Worm (Caenorhabditis elegans) whole organism, L1 larva: ENCODE results near the gene snb-1.

Experiments
- C04F5.9 ChIP-seq: sonication (generic microtip); optimal IDR thresholded peaks from 2 replicates; lab custom pipeline; 2016; ENCODE audit warnings: missing genetic modification characterization, missing compliant biosample characterization
- C16A3.4 ChIP-seq: fragments of 150-350 bp; optimal IDR thresholded peaks from 2 replicates; lab custom pipeline; 2014; ENCODE audit warnings: missing biosample characterization, missing genetic modification characterization
- aha-1 ChIP-seq: fragments of 150-350 bp; optimal IDR thresholded peaks from 2 replicates; lab custom pipeline; 2014; ENCODE audit warnings: missing biosample characterization, missing genetic modification characterization
- alr-1 ChIP-seq: fragments of 200-800 bp; sonication (Bioruptor generic); optimal IDR thresholded peaks from 2 replicates; lab custom pipeline; 2018; ENCODE audit warnings: borderline replicate concordance, mild to moderate bottlenecking, missing genetic modification characterization, missing compliant biosample characterization
- aly-2 ChIP-seq: fragments of 150-350 bp; optimal IDR thresholded peaks from 2 replicates; lab custom pipeline; 2014; ENCODE audit warnings: missing biosample characterization, missing genetic modification characterization
- ama-1 ChIP-seq: fragments of 150-350 bp; optimal IDR thresholded peaks from 2 replicates; lab custom pipeline; 2014
- blmp-1 ChIP-seq: fragments of 150-350 bp; optimal IDR thresholded peaks from 2 replicates; lab custom pipeline; 2014; ENCODE audit warnings: missing biosample characterization, missing genetic modification characterization
- ceh-63 ChIP-seq: fragments of 200-800 bp; sonication (Bioruptor generic); optimal IDR thresholded peaks from 2 replicates; lab custom pipeline; 2018; ENCODE audit warnings: mild to moderate bottlenecking, missing genetic modification characterization, missing compliant biosample characterization
- ceh-8 ChIP-seq: fragments of 200-800 bp; sonication (Bioruptor generic); optimal IDR thresholded peaks from 2 replicates; lab custom pipeline; 2018; ENCODE audit warnings: mild to moderate bottlenecking, missing genetic modification characterization, moderate library complexity, missing compliant biosample characterization
- ces-1 ChIP-seq: fragments of 150-350 bp; optimal IDR thresholded peaks from 2 replicates; lab custom pipeline; 2014; ENCODE audit warnings: missing biosample characterization, missing genetic modification reagents, missing genetic modification characterization
- dpl-1 ChIP-seq, 3 experiments: fragments of 150-350 bp in 2 of 3; sonication (generic microtip) in 1 of 3; optimal IDR thresholded peaks; 2 replicates each; lab custom pipeline; 2014 to 2017; ENCODE audit warnings: missing biosample characterization in 3 of 3, missing genetic modification characterization in 3 of 3, missing genetic modification reagents in 3 of 3
- efl-1 ChIP-seq, 4 experiments: fragments of 150-350 bp; optimal IDR thresholded peaks in 3 of 4; peaks in 1 of 4; 1 replicate in 1 of 4; 2 replicates in 3 of 4; lab custom pipeline; 2014; ENCODE audit warnings: missing biosample characterization in 2 of 4, missing genetic modification characterization in 2 of 4, missing genetic modification reagents in 2 of 4
- efl-3 ChIP-seq: fragments of 200-800 bp; sonication (Bioruptor generic); optimal IDR thresholded peaks from 2 replicates; lab custom pipeline; 2018; ENCODE audit warnings: mild to moderate bottlenecking, missing genetic modification characterization, missing compliant biosample characterization
- elt-2 ChIP-seq: sonication (generic microtip); optimal IDR thresholded peaks from 2 replicates; lab custom pipeline; 2016; ENCODE audit warnings: missing genetic modification characterization, mild to moderate bottlenecking, inconsistent platforms, missing compliant biosample characterization, missing genetic modification reagents
- ets-5 ChIP-seq: fragments of 200-800 bp; sonication (Bioruptor generic); IDR thresholded peaks from 2 replicates; pipeline ENCODE4 v1.3.6; 2022; ENCODE audit warnings: missing genetic modification characterization, missing compliant biosample characterization
- fkh-4 ChIP-seq: sonication (generic microtip); optimal IDR thresholded peaks from 2 replicates; lab custom pipeline; 2016; ENCODE audit warnings: missing compliant biosample characterization, missing genetic modification characterization, borderline replicate concordance
- fkh-8 ChIP-seq: sonication (generic microtip); optimal IDR thresholded peaks from 2 replicates; lab custom pipeline; 2016; ENCODE audit warnings: mild to moderate bottlenecking, missing genetic modification characterization, missing compliant biosample characterization
- hlh-17 ChIP-seq: fragments of 200-800 bp; sonication (Bioruptor generic); optimal IDR thresholded peaks from 2 replicates; lab custom pipeline; 2018; ENCODE audit warnings: missing genetic modification characterization, mild to moderate bottlenecking, missing compliant biosample characterization, moderate library complexity, borderline replicate concordance
- hlh-4 ChIP-seq: sonication (generic microtip); optimal IDR thresholded peaks from 2 replicates; lab custom pipeline; 2016; ENCODE audit warnings: mild to moderate bottlenecking, missing genetic modification characterization, missing compliant biosample characterization
- jun-1 ChIP-seq: fragments of 150-350 bp; optimal IDR thresholded peaks from 2 replicates; lab custom pipeline; 2014; ENCODE audit warnings: missing biosample characterization, missing genetic modification reagents, missing genetic modification characterization
- lin-14 ChIP-seq: fragments of 200-800 bp; sonication (Bioruptor generic); optimal IDR thresholded peaks from 2 replicates; lab custom pipeline; 2018; ENCODE audit warnings: mild to moderate bottlenecking, missing genetic modification characterization, moderate library complexity, missing compliant biosample characterization
- lin-35 ChIP-seq, 2 experiments: fragments of 150-350 bp; optimal IDR thresholded peaks; 2 replicates each; lab custom pipeline; 2014; ENCODE audit warnings: missing biosample characterization in 2 of 2, missing genetic modification characterization in 2 of 2, missing genetic modification reagents in 2 of 2
- lsy-2 ChIP-seq, 2 experiments: fragments of 150-350 bp; optimal IDR thresholded peaks; 2 replicates each; lab custom pipeline; 2014; ENCODE audit warnings: missing biosample characterization in 2 of 2, missing genetic modification characterization in 2 of 2
- mdl-1 ChIP-seq, 2 experiments: fragments of 150-350 bp; optimal IDR thresholded peaks; 2 replicates each; lab custom pipeline; 2014 to 2017; ENCODE audit warnings: missing biosample characterization in 2 of 2, missing genetic modification characterization in 2 of 2, inconsistent platforms in 1 of 2
- mef-2 ChIP-seq: fragments of 150-350 bp; optimal IDR thresholded peaks from 2 replicates; lab custom pipeline; 2014; ENCODE audit warnings: missing biosample characterization, missing genetic modification characterization
- mep-1 ChIP-seq: fragments of 150-350 bp; optimal IDR thresholded peaks from 2 replicates; lab custom pipeline; 2014; ENCODE audit warnings: missing biosample characterization, missing genetic modification characterization
- nhr-28 ChIP-seq: fragments of 150-350 bp; optimal IDR thresholded peaks from 2 replicates; lab custom pipeline; 2014; ENCODE audit warnings: missing biosample characterization, missing genetic modification characterization
- nhr-76 ChIP-seq: sonication (generic microtip); optimal IDR thresholded peaks from 2 replicates; lab custom pipeline; 2017; ENCODE audit warnings: missing biosample characterization, missing genetic modification characterization
- nhr-85 ChIP-seq: sonication (generic microtip); peaks from one replicate; lab custom pipeline; 2016; ENCODE audit warnings: missing genetic modification characterization, inconsistent platforms, missing compliant biosample characterization
- nhr-90 ChIP-seq: sonication (generic microtip); optimal IDR thresholded peaks from 2 replicates; lab custom pipeline; 2016; ENCODE audit warnings: mild to moderate bottlenecking, missing genetic modification characterization, missing compliant biosample characterization; ENCODE audit not compliant: poor library complexity
- pax-3 ChIP-seq: fragments of 200-800 bp; sonication (Bioruptor generic); optimal IDR thresholded peaks from 2 replicates; lab custom pipeline; 2018; ENCODE audit warnings: mild to moderate bottlenecking, missing genetic modification characterization, moderate library complexity, missing compliant biosample characterization
- pqm-1 ChIP-seq: sonication (generic microtip); optimal IDR thresholded peaks from 3 replicates; lab custom pipeline; 2017; ENCODE audit warnings: missing biosample characterization, missing genetic modification characterization
- rnt-1 ChIP-seq: sonication (generic microtip); optimal IDR thresholded peaks from 2 replicates; lab custom pipeline; 2016; ENCODE audit warnings: mild to moderate bottlenecking, missing genetic modification characterization, moderate library complexity, missing compliant biosample characterization
- skn-1 ChIP-seq: fragments of 150-350 bp; optimal IDR thresholded peaks from 2 replicates; lab custom pipeline; 2014; ENCODE audit warnings: missing biosample characterization, missing genetic modification characterization
- snu-23 ChIP-seq: sonication (generic microtip); optimal IDR thresholded peaks from 2 replicates; lab custom pipeline; 2016; ENCODE audit warnings: missing genetic modification characterization, missing compliant biosample characterization
- sox-4 ChIP-seq: sonication (generic microtip); optimal IDR thresholded peaks from 2 replicates; lab custom pipeline; 2016; ENCODE audit warnings: missing genetic modification characterization, missing compliant biosample characterization
- sptf-1 ChIP-seq: fragments of 150-350 bp; optimal IDR thresholded peaks from 2 replicates; lab custom pipeline; 2014; ENCODE audit warnings: missing biosample characterization, missing genetic modification characterization
- swsn-7 ChIP-seq: sonication (generic microtip); optimal IDR thresholded peaks from 2 replicates; lab custom pipeline; 2016; ENCODE audit warnings: missing genetic modification characterization, missing compliant biosample characterization
- unc-130 ChIP-seq: fragments of 150-350 bp; optimal IDR thresholded peaks from 2 replicates; lab custom pipeline; 2017; ENCODE audit warnings: missing biosample characterization, missing genetic modification characterization, inconsistent platforms
- zip-4 ChIP-seq: fragments of 200-800 bp; sonication (Bioruptor generic); optimal IDR thresholded peaks from 2 replicates; lab custom pipeline; 2018; ENCODE audit warnings: mild to moderate bottlenecking, missing genetic modification characterization, moderate library complexity, missing compliant biosample characterization
- ztf-11 ChIP-seq, 2 experiments: sonication (generic microtip); optimal IDR thresholded peaks; 2 replicates each; lab custom pipeline; 2016 to 2017; ENCODE audit warnings: missing genetic modification characterization in 2 of 2, missing biosample characterization in 1 of 2, missing compliant biosample characterization in 1 of 2
- ztf-4 ChIP-seq: fragments of 150-350 bp; optimal IDR thresholded peaks from 2 replicates; lab custom pipeline; 2014; ENCODE audit warnings: missing biosample characterization, missing genetic modification characterization

Gene snb-1

DNA sequence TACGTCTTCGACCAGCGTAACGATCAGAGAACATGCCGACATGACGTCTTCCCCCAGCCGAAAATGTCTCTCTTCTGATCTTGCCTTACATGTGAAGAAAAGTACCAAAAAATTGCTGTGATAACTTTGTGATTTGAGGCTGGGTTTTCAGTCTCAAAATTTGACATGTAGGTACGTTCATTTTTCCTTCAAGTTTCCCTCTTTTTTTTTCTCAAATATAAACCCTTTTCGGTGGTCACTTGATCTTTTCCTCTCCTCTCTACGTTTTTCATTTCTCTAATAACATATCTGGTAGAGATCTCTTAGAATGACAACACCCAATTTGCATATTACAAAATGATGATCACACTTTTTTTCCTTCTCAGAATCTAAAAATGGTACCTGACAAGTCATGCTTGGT lies 34.4 kb downstream of the snb-1 start, which contains the start of gene nhr-37:
nhr-37 (plus strand) TSS at position 301 of the 400 bp plus-strand sequence.
- TF ChIP-seq pax-3 (tag; lab: Kevin White, UChicago) (no peak), fkh-8 (tag; lab: Kevin White, UChicago) (peak; percentile 14)
- TF ChIP-seq, all 84 proteins: peak for 1

DNA sequence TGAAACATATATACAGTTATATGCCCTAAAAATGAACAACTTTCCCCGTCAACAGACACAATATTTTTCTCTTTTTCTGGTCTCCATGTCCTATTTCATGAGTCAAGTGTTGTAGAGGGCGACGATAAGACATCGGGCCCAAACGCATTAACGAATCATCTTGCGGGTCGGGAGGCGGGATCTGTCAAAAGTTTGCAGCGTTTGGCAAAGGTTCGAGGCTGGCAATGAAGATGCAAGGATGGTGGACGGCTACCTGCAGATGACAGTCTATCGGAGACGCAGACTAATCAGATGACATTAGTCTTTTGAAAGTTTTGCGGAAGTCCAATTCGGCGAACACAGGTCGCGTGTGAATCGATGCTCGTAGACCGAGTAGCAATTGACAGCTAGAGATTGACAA lies 35.5 kb downstream of the snb-1 start:
- TF ChIP-seq efl-1 (optimal IDR thresholded peaks at IDR 0.05; lab: Kevin White, UChicago) (no peak), efl-1 (GFP tag; optimal IDR thresholded peaks at IDR 0.05 in 1 of 2; lab: Kevin White, UChicago) (peak in 1 of 2 experiments; percentile 19), swsn-7 (tag; lab: Kevin White, UChicago) (no peak), hlh-17 (GFP tag; lab: Kevin White, UChicago) (no peak), blmp-1 (tag; lab: Kevin White, UChicago) (peak; percentile 7), C04F5.9 (tag; lab: Kevin White, UChicago) (no peak), unc-130 (no peak), lsy-2 (tag; optimal IDR thresholded peaks at IDR 0.05; lab: Kevin White, UChicago) (no peak), ztf-11 (tag; optimal IDR thresholded peaks at IDR 0.05; lab: Kevin White, UChicago) (no peak), lin-35 (GFP tag; optimal IDR thresholded peaks at IDR 0.05; lab: Kevin White, UChicago) (no peak), aha-1 (no peak), nhr-85 (tag; lab: Kevin White, UChicago) (peak; percentile 56), lin-14 (GFP tag; lab: Kevin White, UChicago) (peak; percentile 52), C16A3.4 (tag; lab: Kevin White, UChicago) (no peak)

DNA sequence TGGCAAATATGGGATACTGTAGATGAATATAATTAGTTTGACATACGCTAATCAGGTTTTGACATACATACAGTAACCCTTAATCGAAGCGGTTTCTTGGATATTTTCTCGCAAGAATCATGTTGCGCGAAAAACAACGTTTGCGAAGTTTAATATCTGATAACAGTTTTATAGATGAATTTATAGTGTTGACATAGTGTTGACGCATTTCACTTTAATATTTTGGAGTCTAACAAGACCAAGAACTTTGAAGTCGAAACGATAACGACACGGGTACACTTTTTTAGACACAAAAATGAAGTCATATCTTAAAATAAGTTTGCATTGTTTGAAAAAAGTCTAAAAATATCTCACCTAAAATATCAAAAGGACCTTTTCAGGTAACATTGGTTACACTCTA lies 40.0 kb downstream of the snb-1 start:
- TF ChIP-seq efl-3 (no peak), elt-2 (peak; percentile 16)

- TF ChIP-seq nhr-76 (tag; lab: Kevin White, UChicago) (no peak), efl-1 (optimal IDR thresholded peaks at IDR 0.05; lab: Kevin White, UChicago) (no peak), efl-1 (GFP tag; optimal IDR thresholded peaks at IDR 0.05 in 1 of 2; lab: Kevin White, UChicago) (peak in 1 of 2 experiments; percentile 76)
Measured at ce11 chrV:6614968-6615367, 41.3 kb downstream of the snb-1 start.

DNA sequence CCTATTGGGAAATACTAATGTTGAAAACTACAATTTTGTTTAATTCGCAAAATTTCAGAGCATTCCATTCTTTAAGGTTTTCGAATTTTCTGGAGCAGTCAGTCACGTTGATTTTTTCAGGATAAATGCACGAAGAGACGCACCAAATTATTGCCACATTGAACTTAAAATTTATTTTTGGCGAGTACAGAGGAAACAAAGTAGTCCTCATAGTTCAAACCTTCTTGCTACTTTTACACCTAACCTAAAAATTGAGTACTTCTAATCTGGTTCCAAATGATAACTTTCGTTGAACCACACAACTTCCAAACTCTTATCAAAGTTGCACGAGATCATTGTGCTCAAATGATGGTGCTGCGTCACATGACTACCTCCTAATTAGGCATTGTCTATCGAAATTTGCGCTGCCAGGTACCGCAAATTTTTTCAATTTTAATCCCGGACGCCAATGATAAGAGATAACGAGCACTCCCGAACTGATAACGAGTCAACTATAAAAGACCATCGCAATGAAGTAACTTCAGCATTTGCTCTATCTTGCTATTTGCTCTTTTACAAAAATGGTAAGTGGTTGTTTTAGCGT lies 42.1 kb downstream of the snb-1 start, which contains the start of gene cpr-4:
cpr-4 (plus strand) TSS at position 523 of the 583 bp plus-strand sequence.
- peak; percentile 48 for TF ChIP-seq nhr-90 (tag; lab: Kevin White, UChicago)
- no peak for TF ChIP-seq alr-1 (tag; lab: Kevin White, UChicago)
- TF ChIP-seq nhr-76 (tag; lab: Kevin White, UChicago), result no peak
- TF ChIP-seq ceh-63 (GFP tag; lab: Kevin White, UChicago), result no peak
- TF ChIP-seq jun-1, result peak; percentile 46
- TF ChIP-seq lsy-2 (tag; optimal IDR thresholded peaks at IDR 0.05; lab: Kevin White, UChicago), result peak in 1 of 2 experiments; percentile 5
- TF ChIP-seq mdl-1 (tag; optimal IDR thresholded peaks at IDR 0.05; lab: Kevin White, UChicago), result peak in 1 of 2 experiments; percentile 66
- TF ChIP-seq zip-4 (GFP tag; lab: Kevin White, UChicago), result no peak
- no peak for TF ChIP-seq snu-23 (GFP tag; lab: Kevin White, UChicago)
- TF ChIP-seq mef-2, result no peak
- peak; percentile 10 for TF ChIP-seq skn-1
- TF ChIP-seq aly-2 (tag; lab: Kevin White, UChicago), result no peak
- no peak for TF ChIP-seq ceh-8 (GFP tag; lab: Kevin White, UChicago)
- TF ChIP-seq elt-2, result peak; percentile 100
- peak in 1 of 2 experiments; percentile 44 for TF ChIP-seq lin-35 (GFP tag; optimal IDR thresholded peaks at IDR 0.05; lab: Kevin White, UChicago)
- TF ChIP-seq ztf-11 (tag; optimal IDR thresholded peaks at IDR 0.05; lab: Kevin White, UChicago), result no peak
- no peak for TF ChIP-seq lin-14 (GFP tag; lab: Kevin White, UChicago)
- no peak for TF ChIP-seq sox-4 (tag; lab: Kevin White, UChicago)
- peak; percentile 28 for TF ChIP-seq ama-1 (lab: Kevin White, UChicago)
- no peak for TF ChIP-seq swsn-7 (tag; lab: Kevin White, UChicago)
- TF ChIP-seq rnt-1 (tag; lab: Kevin White, UChicago), result no peak
- TF ChIP-seq dpl-1 (GFP tag; optimal IDR thresholded peaks at IDR 0.05; lab: Kevin White, UChicago), result no peak
- TF ChIP-seq ets-5 (GFP tag; lab: Robert Waterston, UW), result no peak
- no peak for TF ChIP-seq efl-1 (optimal IDR thresholded peaks at IDR 0.05; lab: Kevin White, UChicago)
- TF ChIP-seq efl-1 (GFP tag; optimal IDR thresholded peaks at IDR 0.05 in 1 of 2; lab: Kevin White, UChicago), result peak in 1 of 2 experiments; percentile 82
- TF ChIP-seq sptf-1 (tag; lab: Kevin White, UChicago), result no peak
- no peak for TF ChIP-seq unc-130
- TF ChIP-seq nhr-28, result no peak
- TF ChIP-seq mep-1 (tag; lab: Kevin White, UChicago), result no peak
- no peak for TF ChIP-seq ztf-4 (tag; lab: Kevin White, UChicago)
- no peak for TF ChIP-seq hlh-4 (tag; lab: Kevin White, UChicago)
- no peak for TF ChIP-seq ces-1 (GFP tag; lab: Kevin White, UChicago)
- TF ChIP-seq fkh-4 (tag; lab: Kevin White, UChicago), result no peak
- TF ChIP-seq pqm-1 (tag; lab: Kevin White, UChicago), result peak; percentile 94
